Worm (Caenorhabditis elegans): ENCODE results near the gene Y94H6A.5.

- TF ChIP-seq ceh-82 (tag; optimal IDR thresholded peaks at IDR 0.05) (no peak), ama-1 (optimal IDR thresholded peaks at IDR 0.05) (no peak), fkh-10 (GFP tag; optimal IDR thresholded peaks at IDR 0.05) (no peak), dsc-1 (tag; optimal IDR thresholded peaks at IDR 0.05) (no peak), aha-1 (tag; optimal IDR thresholded peaks at IDR 0.05) (no peak), sptf-1 (tag; optimal IDR thresholded peaks at IDR 0.05) (no peak), unc-62 (GFP tag; optimal IDR thresholded peaks at IDR 0.05) (no peak), aly-2 (tag; optimal IDR thresholded peaks at IDR 0.05) (no peak), skn-1 (tag; optimal IDR thresholded peaks at IDR 0.05) (no peak), fkh-8 (tag; optimal IDR thresholded peaks at IDR 0.05) (no peak), tbx-2 (tag; optimal IDR thresholded peaks at IDR 0.05) (no peak)
Observed at ce11 chrIV:2710203-2710935, 6.6 kb upstream of the Y94H6A.5 start, which contains the start of gene Y94H6A.10.

Measured in whole organism, L1 larva.